Worm (Caenorhabditis elegans): Measurements from ENCODE around the gene Y50E8A.5.

Y50E8A.5 gene

DNA sequence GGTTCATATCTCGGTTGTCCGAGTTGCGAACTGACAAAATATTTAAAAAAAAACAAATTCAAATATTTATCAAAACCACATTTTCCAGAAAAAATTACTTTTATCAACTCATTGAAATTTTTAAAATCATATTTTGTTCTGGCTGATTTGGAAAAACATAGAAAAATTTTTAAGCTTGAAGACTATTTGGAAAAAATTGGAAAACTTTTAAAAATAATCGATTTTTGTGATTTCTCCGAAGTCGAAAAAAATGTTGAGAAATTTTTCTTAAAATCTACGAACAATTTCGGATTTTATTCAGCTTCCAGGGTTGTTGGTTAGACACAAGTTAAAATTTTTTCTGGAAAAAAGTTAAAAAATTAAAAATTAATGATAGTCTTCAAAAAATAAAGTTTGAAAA, at the start of gene Y50E8A.5:
Y50E8A.5 (minus strand) TSS at position 101 of the 400 bp plus-strand sequence.
- TF ChIP-seq snpc-4 (tag; optimal IDR thresholded peaks at IDR 0.05) (no peak), drap-1 (GFP tag; optimal IDR thresholded peaks at IDR 0.05) (no peak), nhr-12 (tag; optimal IDR thresholded peaks at IDR 0.05) (no peak), unc-39 (tag; optimal IDR thresholded peaks at IDR 0.05) (no peak), ceh-39 (tag; optimal IDR thresholded peaks at IDR 0.05) (no peak), tbx-8 (GFP tag; optimal IDR thresholded peaks at IDR 0.05) (no peak), ztf-11 (tag; optimal IDR thresholded peaks at IDR 0.05) (no peak), sptf-1 (tag; optimal IDR thresholded peaks at IDR 0.05) (no peak), mep-1 (tag; optimal IDR thresholded peaks at IDR 0.05) (no peak), hlh-1 (tag; optimal IDR thresholded peaks at IDR 0.05) (no peak), nhr-2 (tag; optimal IDR thresholded peaks at IDR 0.05) (no peak), sem-2 (GFP tag; optimal IDR thresholded peaks at IDR 0.05) (no peak), lin-13 (tag; optimal IDR thresholded peaks at IDR 0.05) (no peak), cnd-1 (tag; optimal IDR thresholded peaks at IDR 0.05) (no peak)

DNA sequence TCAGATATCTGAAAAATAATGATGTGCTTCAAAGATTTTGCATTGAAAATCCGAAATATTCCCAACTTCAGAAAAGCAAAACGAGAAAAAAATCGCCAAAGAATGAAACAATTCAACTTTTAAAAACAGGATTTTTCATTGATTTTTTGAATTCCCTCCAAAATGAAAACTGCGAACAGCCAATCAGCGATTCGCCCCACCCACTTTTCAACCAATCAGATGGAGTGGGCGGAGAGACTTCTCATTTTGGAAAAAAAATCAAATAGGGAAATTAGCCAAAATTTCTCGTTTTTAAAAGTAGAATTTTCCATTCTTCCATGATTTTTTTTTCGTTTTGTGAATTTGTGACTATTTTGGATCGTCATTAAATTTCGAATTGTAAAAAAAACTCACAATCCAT, 48.0 kb upstream of the Y50E8A.5 start:
- TF ChIP-seq unc-120 (tag; optimal IDR thresholded peaks at IDR 0.05; ENCODE audit: poor library complexity, severe bottlenecking) = no peak

DNA sequence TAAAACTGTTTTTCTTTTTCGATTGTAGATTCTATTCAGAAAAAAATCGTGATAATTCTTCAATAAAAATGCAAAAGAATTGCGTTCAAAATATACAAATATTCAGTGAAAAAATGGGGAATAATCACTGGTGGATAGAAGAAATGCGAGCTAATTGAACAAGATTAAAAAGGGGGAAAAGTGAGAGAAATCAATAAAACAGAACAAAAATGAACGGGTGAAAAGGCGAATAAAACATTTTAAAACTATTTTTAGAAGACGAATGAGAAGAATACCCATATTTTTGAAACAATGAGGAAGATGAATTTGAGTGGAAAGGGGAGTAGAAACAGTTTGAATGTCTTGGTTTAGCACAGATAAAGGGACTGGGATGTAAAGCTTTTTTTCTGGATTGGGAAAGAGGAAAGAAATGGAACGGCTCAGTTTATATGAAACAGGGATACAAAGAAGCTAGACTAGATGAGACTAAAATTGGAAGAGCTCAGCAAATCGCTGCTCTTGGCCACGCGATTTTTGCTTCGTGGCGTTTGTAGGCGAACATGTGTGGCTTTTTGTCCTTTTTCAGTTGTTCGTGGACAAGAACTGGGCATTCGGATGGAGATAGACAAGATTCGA, 47.5 kb upstream of the Y50E8A.5 start, which contains the start of gene Y50E8A.12:
Y50E8A.12 (minus strand) TSS at position 51 of the 615 bp plus-strand sequence.
- TF ChIP-seq ham-2 (GFP tag; optimal IDR thresholded peaks at IDR 0.05) = no peak

ce11 chrV:14781130-14781529, 44.4 kb upstream of the Y50E8A.5 start, which contains the start of gene Y50E8A.11:
Gene Y50E8A.11 (plus strand): TSS chrV:14781430.
- no peak for TF ChIP-seq lin-13 (tag; optimal IDR thresholded peaks at IDR 0.05)
- TF ChIP-seq M03D4.4 (tag; optimal IDR thresholded peaks at IDR 0.05) = no peak
- TF ChIP-seq nhr-28 (tag; optimal IDR thresholded peaks at IDR 0.05) = no peak
- TF ChIP-seq bed-3 (GFP tag; optimal IDR thresholded peaks at IDR 0.05) = no peak
- TF ChIP-seq ham-2 (GFP tag; optimal IDR thresholded peaks at IDR 0.05) = no peak
- no peak for TF ChIP-seq sptf-1 (tag; optimal IDR thresholded peaks at IDR 0.05)
- no peak for TF ChIP-seq nhr-12 (tag; optimal IDR thresholded peaks at IDR 0.05)
- TF ChIP-seq nhr-2 (tag; optimal IDR thresholded peaks at IDR 0.05) = no peak

ce11 chrV:14779644-14780043, 42.9 kb upstream of the Y50E8A.5 start, which contains the start of the genes scrm-7 and Y50E8A.10:
Gene scrm-7 (minus strand): TSS chrV:14779744.
Gene Y50E8A.10 (plus strand): TSS chrV:14779996.
- no peak for TF ChIP-seq nhr-2 (tag; optimal IDR thresholded peaks at IDR 0.05)
- no peak for TF ChIP-seq sem-2 (GFP tag; optimal IDR thresholded peaks at IDR 0.05)
- TF ChIP-seq ceh-83 (GFP tag; optimal IDR thresholded peaks at IDR 0.05) = no peak

DNA sequence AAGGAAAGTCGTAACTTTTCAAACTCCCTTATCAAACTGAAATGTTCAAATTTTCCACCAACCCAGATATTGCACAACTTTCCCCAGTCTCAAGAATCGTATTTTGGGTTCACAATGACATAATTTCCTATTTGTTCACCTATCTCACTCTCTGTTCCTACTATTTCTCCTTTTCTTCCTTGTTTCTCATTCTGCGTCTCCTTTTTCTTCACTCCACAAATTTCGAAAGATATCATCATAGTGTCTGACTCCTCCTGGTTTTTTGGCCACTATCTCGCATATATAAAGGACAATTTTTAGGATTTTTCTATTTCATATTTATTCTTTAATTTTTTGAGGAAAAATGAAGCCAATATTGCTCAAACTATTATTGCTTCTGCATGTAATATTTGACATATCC, 36.3 kb upstream of the Y50E8A.5 start, which contains the start of gene haf-7:
haf-7 (plus strand) TSS at position 211 of the 400 bp plus-strand sequence.
- TF ChIP-seq M03D4.4 (tag; optimal IDR thresholded peaks at IDR 0.05) (no peak), unc-62 (GFP tag; optimal IDR thresholded peaks at IDR 0.05) (no peak)

ce11 chrV:14763582-14763981, 26.8 kb upstream of the Y50E8A.5 start:
- no peak for TF ChIP-seq blmp-1 (tag; optimal IDR thresholded peaks at IDR 0.05)
- TF ChIP-seq ceh-43 (GFP tag; optimal IDR thresholded peaks at IDR 0.05) = no peak
- no peak for TF ChIP-seq sptf-1 (tag; optimal IDR thresholded peaks at IDR 0.05)
- no peak for TF ChIP-seq ham-2 (GFP tag; optimal IDR thresholded peaks at IDR 0.05)
- TF ChIP-seq snpc-4 (tag; optimal IDR thresholded peaks at IDR 0.05) = no peak
- no peak for TF ChIP-seq unc-120 (tag; optimal IDR thresholded peaks at IDR 0.05; ENCODE audit: poor library complexity, severe bottlenecking)
- no peak for TF ChIP-seq zip-8 (tag; optimal IDR thresholded peaks at IDR 0.05)
- no peak for TF ChIP-seq ceh-83 (GFP tag; optimal IDR thresholded peaks at IDR 0.05)
- no peak for TF ChIP-seq drap-1 (GFP tag; optimal IDR thresholded peaks at IDR 0.05)
- TF ChIP-seq nhr-2 (tag; optimal IDR thresholded peaks at IDR 0.05) = no peak
- TF ChIP-seq unc-62 (GFP tag; optimal IDR thresholded peaks at IDR 0.05) = no peak
- no peak for TF ChIP-seq nhr-76 (tag; optimal IDR thresholded peaks at IDR 0.05)
- TF ChIP-seq lsy-2 (tag; optimal IDR thresholded peaks at IDR 0.05) = no peak
